Worm (Caenorhabditis elegans): Measurements from ENCODE around the gene Y48A6C.4.
A peak's percentile ranks its signal among the peaks of the same experiment; 100 is the strongest.

The Y48A6C.4 gene

ce11 chrIII:11119176-11119853, at the start of gene Y48A6C.4, which contains the start of gene sup-35:
Y48A6C.4 (plus strand) TSS chrIII:11119803.
sup-35 (minus strand) TSS chrIII:11119226.
- no peak for TF ChIP-seq scrt-1 (GFP tag; IDR thresholded peaks at IDR 0.05)
- no peak for TF ChIP-seq hmg-4 (GFP tag; optimal IDR thresholded peaks at IDR 0.05)
- TF ChIP-seq hmbx-1 (tag; optimal IDR thresholded peaks at IDR 0.05): no peak
- peak; percentile 62 for TF ChIP-seq B0310.2 (tag; optimal IDR thresholded peaks at IDR 0.05)
- peak; percentile 77 for TF ChIP-seq F13C5.2 (tag; optimal IDR thresholded peaks at IDR 0.05)
- peak; percentile 40 for TF ChIP-seq ceh-13 (GFP tag; optimal IDR thresholded peaks at IDR 0.05)
- no peak for TF ChIP-seq flt-1 (GFP tag; IDR thresholded peaks at IDR 0.05)
- TF ChIP-seq sea-1 (GFP tag; conservative IDR thresholded peaks at IDR 0.05): no peak
- TF ChIP-seq ceh-36 (tag; optimal IDR thresholded peaks at IDR 0.05): no peak
- TF ChIP-seq tbx-11 (GFP tag; IDR thresholded peaks at IDR 0.05): no peak
- TF ChIP-seq aly-1 (tag; optimal IDR thresholded peaks at IDR 0.05): no peak
- TF ChIP-seq tbx-37 (GFP tag; conservative IDR thresholded peaks at IDR 0.05): 0 out of 2 replicates have a peak, but pooled peaks have one; percentile 4
- TF ChIP-seq tra-4 (tag; optimal IDR thresholded peaks at IDR 0.05): no peak
- peak; percentile 63 for TF ChIP-seq ets-7 (tag; optimal IDR thresholded peaks at IDR 0.05)
- TF ChIP-seq pes-1 (GFP tag; IDR thresholded peaks at IDR 0.05): peak; percentile 60
- TF ChIP-seq ama-1 (optimal IDR thresholded peaks at IDR 0.05): no peak
- TF ChIP-seq hnd-1 (tag; optimal IDR thresholded peaks at IDR 0.05): peak; percentile 24

ce11 chrIII:11070210-11070609, 49.4 kb upstream of the Y48A6C.4 start:
- no peak for TF ChIP-seq tbx-37 (GFP tag; conservative IDR thresholded peaks at IDR 0.05)
- no peak for TF ChIP-seq hmg-4 (GFP tag; optimal IDR thresholded peaks at IDR 0.05)
- no peak for TF ChIP-seq sea-1 (GFP tag; conservative IDR thresholded peaks at IDR 0.05)
- TF ChIP-seq hmbx-1 (tag; optimal IDR thresholded peaks at IDR 0.05): no peak
- TF ChIP-seq tbx-11 (GFP tag; IDR thresholded peaks at IDR 0.05): no peak
- no peak for TF ChIP-seq ceh-13 (GFP tag; optimal IDR thresholded peaks at IDR 0.05)
- no peak for TF ChIP-seq F13C5.2 (tag; optimal IDR thresholded peaks at IDR 0.05)
- TF ChIP-seq pes-1 (GFP tag; IDR thresholded peaks at IDR 0.05): no peak
- TF ChIP-seq ama-1 (optimal IDR thresholded peaks at IDR 0.05): no peak

- TF ChIP-seq F13C5.2 (tag; optimal IDR thresholded peaks at IDR 0.05) (no peak), tbx-11 (GFP tag; IDR thresholded peaks at IDR 0.05) (no peak), B0310.2 (tag; optimal IDR thresholded peaks at IDR 0.05) (no peak), ama-1 (optimal IDR thresholded peaks at IDR 0.05) (no peak), scrt-1 (GFP tag; IDR thresholded peaks at IDR 0.05) (no peak), pes-1 (GFP tag; IDR thresholded peaks at IDR 0.05) (no peak), aly-1 (tag; optimal IDR thresholded peaks at IDR 0.05) (no peak), flt-1 (GFP tag; IDR thresholded peaks at IDR 0.05) (no peak)
These were observed 45.4 kb upstream of the Y48A6C.4 start, which contains the start of gene str-261 for ce11 chrIII:11074214-11074613. str-261 (plus strand) TSS chrIII:11074514.

- TF ChIP-seq aly-1 (tag; optimal IDR thresholded peaks at IDR 0.05) (no peak), sea-1 (GFP tag; conservative IDR thresholded peaks at IDR 0.05) (no peak), flt-1 (GFP tag; IDR thresholded peaks at IDR 0.05) (no peak), ceh-13 (GFP tag; optimal IDR thresholded peaks at IDR 0.05) (no peak), tbx-37 (GFP tag; conservative IDR thresholded peaks at IDR 0.05) (no peak), pes-1 (GFP tag; IDR thresholded peaks at IDR 0.05) (no peak), ets-7 (tag; optimal IDR thresholded peaks at IDR 0.05) (no peak), hnd-1 (tag; optimal IDR thresholded peaks at IDR 0.05) (no peak), scrt-1 (GFP tag; IDR thresholded peaks at IDR 0.05) (no peak), B0310.2 (tag; optimal IDR thresholded peaks at IDR 0.05) (no peak), tra-4 (tag; optimal IDR thresholded peaks at IDR 0.05) (no peak), ceh-36 (tag; optimal IDR thresholded peaks at IDR 0.05) (no peak), hmbx-1 (tag; optimal IDR thresholded peaks at IDR 0.05) (no peak), tbx-11 (GFP tag; IDR thresholded peaks at IDR 0.05) (no peak), hmg-4 (GFP tag; optimal IDR thresholded peaks at IDR 0.05) (no peak)
These were observed 42.9 kb upstream of the Y48A6C.4 start for ce11 chrIII:11076743-11077142.

ce11 chrIII:11077404-11077803, 42.2 kb upstream of the Y48A6C.4 start, which contains the start of gene str-246:
str-246 (plus strand) TSS chrIII:11077704.
- TF ChIP-seq ets-7 (tag; optimal IDR thresholded peaks at IDR 0.05) (no peak), tbx-37 (GFP tag; conservative IDR thresholded peaks at IDR 0.05) (no peak), scrt-1 (GFP tag; IDR thresholded peaks at IDR 0.05) (no peak), tbx-11 (GFP tag; IDR thresholded peaks at IDR 0.05) (no peak), F13C5.2 (tag; optimal IDR thresholded peaks at IDR 0.05) (no peak), aly-1 (tag; optimal IDR thresholded peaks at IDR 0.05) (no peak), hmbx-1 (tag; optimal IDR thresholded peaks at IDR 0.05) (no peak), B0310.2 (tag; optimal IDR thresholded peaks at IDR 0.05) (no peak), ama-1 (optimal IDR thresholded peaks at IDR 0.05) (no peak), pes-1 (GFP tag; IDR thresholded peaks at IDR 0.05) (no peak), flt-1 (GFP tag; IDR thresholded peaks at IDR 0.05) (no peak), ceh-13 (GFP tag; optimal IDR thresholded peaks at IDR 0.05) (no peak), hmg-4 (GFP tag; optimal IDR thresholded peaks at IDR 0.05) (no peak)

- TF ChIP-seq tbx-11 (GFP tag; IDR thresholded peaks at IDR 0.05) (no peak), pes-1 (GFP tag; IDR thresholded peaks at IDR 0.05) (no peak), ama-1 (optimal IDR thresholded peaks at IDR 0.05) (no peak), F13C5.2 (tag; optimal IDR thresholded peaks at IDR 0.05) (no peak), hmg-4 (GFP tag; optimal IDR thresholded peaks at IDR 0.05) (no peak), tra-4 (tag; optimal IDR thresholded peaks at IDR 0.05) (no peak), hnd-1 (tag; optimal IDR thresholded peaks at IDR 0.05) (no peak), sea-1 (GFP tag; conservative IDR thresholded peaks at IDR 0.05) (no peak), aly-1 (tag; optimal IDR thresholded peaks at IDR 0.05) (no peak), hmbx-1 (tag; optimal IDR thresholded peaks at IDR 0.05) (no peak), ets-7 (tag; optimal IDR thresholded peaks at IDR 0.05) (no peak), tbx-37 (GFP tag; conservative IDR thresholded peaks at IDR 0.05) (no peak), scrt-1 (GFP tag; IDR thresholded peaks at IDR 0.05) (no peak), ceh-13 (GFP tag; optimal IDR thresholded peaks at IDR 0.05) (no peak), ceh-36 (tag; optimal IDR thresholded peaks at IDR 0.05) (no peak)
These were observed 40.2 kb upstream of the Y48A6C.4 start, which contains the start of gene W09D6.4 for ce11 chrIII:11079445-11079844. W09D6.4 (plus strand) TSS chrIII:11079745.

- TF ChIP-seq F13C5.2 (tag; optimal IDR thresholded peaks at IDR 0.05) (no peak), flt-1 (GFP tag; IDR thresholded peaks at IDR 0.05) (no peak), tbx-11 (GFP tag; IDR thresholded peaks at IDR 0.05) (no peak), tbx-37 (GFP tag; conservative IDR thresholded peaks at IDR 0.05) (no peak), tra-4 (tag; optimal IDR thresholded peaks at IDR 0.05) (no peak), ama-1 (optimal IDR thresholded peaks at IDR 0.05) (no peak), hmbx-1 (tag; optimal IDR thresholded peaks at IDR 0.05) (no peak), B0310.2 (tag; optimal IDR thresholded peaks at IDR 0.05) (no peak), sea-1 (GFP tag; conservative IDR thresholded peaks at IDR 0.05) (no peak), scrt-1 (GFP tag; IDR thresholded peaks at IDR 0.05) (no peak), ets-7 (tag; optimal IDR thresholded peaks at IDR 0.05) (no peak)
These were observed 37.0 kb upstream of the Y48A6C.4 start for ce11 chrIII:11082604-11083003.

All from whole organism, early embryonic.